Worm (Caenorhabditis elegans) whole organism, mixed stage, embryonic: Measurements from ENCODE around the gene str-92.

Experiments
- bed-3 ChIP-seq: fragments of 200-800 bp; sonication (Bioruptor generic); optimal IDR thresholded peaks from 3 replicates; lab custom pipeline; 2018; ENCODE audit warnings: mild to moderate bottlenecking, missing genetic modification characterization, moderate library complexity, missing compliant biosample characterization
- cnd-1 ChIP-seq: fragments of 200-800 bp; sonication (Bioruptor generic); optimal IDR thresholded peaks from 2 replicates; lab custom pipeline; 2018; ENCODE audit warnings: mild to moderate bottlenecking, missing genetic modification characterization, missing compliant biosample characterization
- drap-1 ChIP-seq: fragments of 200-800 bp; sonication (Bioruptor generic); optimal IDR thresholded peaks from 3 replicates; lab custom pipeline; 2018; ENCODE audit warnings: mild to moderate bottlenecking, missing genetic modification characterization, missing compliant biosample characterization
- elt-1 ChIP-seq: sonication (generic microtip); optimal IDR thresholded peaks from 2 replicates; lab custom pipeline; 2017; ENCODE audit warnings: missing genetic modification characterization, mild to moderate bottlenecking, missing compliant biosample characterization, antibody characterized with exemption, moderate library complexity, borderline replicate concordance; ENCODE audit not compliant: insufficient read depth
- elt-3 ChIP-seq: fragments of 150-350 bp; optimal IDR thresholded peaks from 2 replicates; lab custom pipeline; 2014; ENCODE audit warnings: missing biosample characterization, missing genetic modification characterization
- ham-2 ChIP-seq: fragments of 200-800 bp; sonication (Bioruptor generic); optimal IDR thresholded peaks from 2 replicates; lab custom pipeline; 2018; ENCODE audit warnings: mild to moderate bottlenecking, missing genetic modification characterization, missing compliant biosample characterization
- lin-13 ChIP-seq: fragments of 150-350 bp; optimal IDR thresholded peaks from 2 replicates; lab custom pipeline; 2014; ENCODE audit warnings: missing biosample characterization, missing genetic modification characterization
- mab-5 ChIP-seq: fragments of 150-350 bp; optimal IDR thresholded peaks from 2 replicates; lab custom pipeline; 2014; ENCODE audit warnings: missing biosample characterization, missing genetic modification characterization
- nhr-237 ChIP-seq: fragments of 150-350 bp; optimal IDR thresholded peaks from 2 replicates; lab custom pipeline; 2014; ENCODE audit warnings: missing biosample characterization, missing genetic modification characterization
- nhr-28 ChIP-seq: fragments of 150-350 bp; optimal IDR thresholded peaks from 2 replicates; lab custom pipeline; 2014; ENCODE audit warnings: missing biosample characterization, missing genetic modification characterization
- sptf-1 ChIP-seq: sonication (generic microtip); optimal IDR thresholded peaks from 2 replicates; lab custom pipeline; 2017; ENCODE audit warnings: mild to moderate bottlenecking, missing genetic modification characterization, moderate library complexity, missing compliant biosample characterization
- tbx-8 ChIP-seq: fragments of 200-800 bp; sonication (Bioruptor generic); optimal IDR thresholded peaks from 2 replicates; lab custom pipeline; 2018; ENCODE audit warnings: mild to moderate bottlenecking, missing genetic modification characterization, moderate library complexity, missing compliant biosample characterization
- unc-120 ChIP-seq: sonication (generic microtip); optimal IDR thresholded peaks from 2 replicates; lab custom pipeline; 2017; ENCODE audit warnings: missing genetic modification characterization, missing compliant biosample characterization; ENCODE audit not compliant: poor library complexity, severe bottlenecking
- unc-39 ChIP-seq: fragments of 150-350 bp; optimal IDR thresholded peaks from 2 replicates; lab custom pipeline; 2014; ENCODE audit warnings: missing biosample characterization, missing genetic modification characterization
- zip-8 ChIP-seq: fragments of 150-350 bp; optimal IDR thresholded peaks from 2 replicates; lab custom pipeline; 2014; ENCODE audit warnings: missing biosample characterization, missing genetic modification characterization
- ztf-11 ChIP-seq: fragments of 150-350 bp; optimal IDR thresholded peaks from 2 replicates; lab custom pipeline; 2014; ENCODE audit warnings: missing biosample characterization, missing genetic modification characterization

Gene str-92

ce11 chrV:17628566-17628965 is 47.9 kb downstream of the str-92 start, which contains the start of gene F57G4.10:
TSS of gene F57G4.10 (plus strand) at chrV:17628866.
- TF ChIP-seq lin-13 (tag; lab: Kevin White, UChicago) (no peak), unc-120 (tag; lab: Kevin White, UChicago) (no peak), unc-39 (tag; lab: Kevin White, UChicago) (no peak), sptf-1 (tag; lab: Kevin White, UChicago) (no peak), bed-3 (GFP tag; lab: Kevin White, UChicago) (no peak), tbx-8 (GFP tag; lab: Kevin White, UChicago) (no peak), mab-5 (no peak), nhr-28 (tag; lab: Kevin White, UChicago) (no peak), drap-1 (no peak), nhr-237 (tag; lab: Kevin White, UChicago) (no peak), ham-2 (no peak), ztf-11 (no peak), elt-1 (tag; lab: Kevin White, UChicago) (no peak), cnd-1 (tag; lab: Kevin White, UChicago) (no peak), zip-8 (no peak), elt-3 (no peak)
- TF ChIP-seq, all 35 proteins: peak for 0
